Worm (Caenorhabditis elegans) whole organism, dauer: Measurements from ENCODE around the gene W02H5.19.

Experiments used
- unc-62 ChIP-seq: sonication (generic microtip); optimal IDR thresholded peaks from 2 replicates; lab custom pipeline; 2017; ENCODE audit warnings: missing biosample characterization, missing genetic modification reagents, missing genetic modification characterization

W02H5.19 gene

ce11 chrV:2646067-2646466 lies 7.4 kb downstream of the W02H5.19 start:
- TF ChIP-seq unc-62: no peak

ce11 chrV:2647222-2647796 lies 8.6 kb downstream of the W02H5.19 start:
- TF ChIP-seq unc-62: no peak

DNA sequence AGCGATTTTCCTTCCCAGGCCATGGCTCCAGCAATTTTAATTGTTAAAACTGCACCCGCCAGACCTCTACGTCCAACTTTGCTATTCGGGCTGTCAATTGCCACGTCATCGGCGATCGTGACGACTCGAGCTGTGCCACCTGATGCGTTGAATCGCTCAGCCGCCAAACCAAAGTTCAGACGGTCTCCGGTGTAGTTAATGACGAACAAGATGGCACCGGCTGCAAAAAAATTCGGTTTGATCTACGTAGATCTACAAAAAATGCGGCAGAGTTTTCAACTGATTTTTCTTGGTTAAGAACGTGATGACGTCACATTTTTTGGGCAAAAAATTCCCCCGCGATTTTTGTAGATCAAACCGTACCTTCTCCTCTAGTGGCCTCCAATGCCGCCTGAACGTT lies 12.3 kb downstream of the W02H5.19 start:
- no peak for TF ChIP-seq unc-62

DNA sequence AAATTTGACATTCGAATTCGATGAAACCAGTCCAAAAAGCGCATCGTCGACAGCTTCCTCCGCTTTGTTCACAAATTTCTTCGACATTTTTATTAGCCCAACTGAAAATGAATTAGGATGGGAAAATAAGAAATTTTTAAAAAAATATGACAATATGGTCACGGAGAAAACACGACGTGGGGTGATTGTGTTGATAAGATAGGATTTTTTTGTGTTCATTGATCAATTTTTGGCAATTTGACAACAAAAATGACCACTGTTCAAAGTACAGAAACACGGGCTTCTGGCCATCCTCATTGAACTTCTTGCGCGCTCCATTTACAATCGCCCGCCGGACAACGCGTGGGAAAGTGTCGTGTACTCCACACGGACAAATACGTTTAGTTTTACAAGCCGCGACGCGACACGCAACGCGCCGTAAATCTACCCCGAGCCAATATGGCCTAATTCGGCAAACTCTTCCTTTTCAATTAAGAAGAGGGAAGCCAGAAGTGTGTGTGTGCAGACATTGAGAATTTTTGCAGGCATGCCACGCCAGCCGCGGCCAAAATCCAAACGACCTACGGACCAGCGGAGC lies 14.0 kb downstream of the W02H5.19 start, which contains the start of the genes W02H5.8 and angl-1:
W02H5.8 (minus strand) TSS at position 101 of the 577 bp plus-strand sequence.
angl-1 (plus strand) TSS at position 527 of the 577 bp plus-strand sequence.
- no peak for TF ChIP-seq unc-62

- TF ChIP-seq unc-62: no peak
Measured at ce11 chrV:2656159-2656558, 17.5 kb downstream of the W02H5.19 start.

- no peak for TF ChIP-seq unc-62
Measured at ce11 chrV:2657682-2658081, 19.0 kb downstream of the W02H5.19 start.

DNA sequence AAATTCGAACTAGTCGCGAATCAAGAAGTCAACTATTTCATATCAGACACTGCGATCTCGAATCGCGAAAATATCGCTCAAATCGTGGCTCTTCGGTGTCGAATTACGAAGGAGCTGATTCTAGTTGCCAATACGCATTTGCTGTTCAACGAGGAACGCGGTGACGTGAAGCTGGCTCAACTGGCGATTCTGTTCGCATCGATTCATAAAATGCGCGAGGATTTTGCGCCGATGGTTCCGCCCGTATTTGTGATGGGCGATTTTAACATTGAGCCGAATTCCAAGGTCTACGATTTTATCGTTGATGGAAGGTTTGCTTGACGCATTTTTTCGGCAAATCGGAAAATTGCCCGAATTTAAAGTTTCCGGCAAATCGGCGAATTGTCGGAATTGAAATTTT lies 21.8 kb downstream of the W02H5.19 start:
- TF ChIP-seq unc-62: no peak

DNA sequence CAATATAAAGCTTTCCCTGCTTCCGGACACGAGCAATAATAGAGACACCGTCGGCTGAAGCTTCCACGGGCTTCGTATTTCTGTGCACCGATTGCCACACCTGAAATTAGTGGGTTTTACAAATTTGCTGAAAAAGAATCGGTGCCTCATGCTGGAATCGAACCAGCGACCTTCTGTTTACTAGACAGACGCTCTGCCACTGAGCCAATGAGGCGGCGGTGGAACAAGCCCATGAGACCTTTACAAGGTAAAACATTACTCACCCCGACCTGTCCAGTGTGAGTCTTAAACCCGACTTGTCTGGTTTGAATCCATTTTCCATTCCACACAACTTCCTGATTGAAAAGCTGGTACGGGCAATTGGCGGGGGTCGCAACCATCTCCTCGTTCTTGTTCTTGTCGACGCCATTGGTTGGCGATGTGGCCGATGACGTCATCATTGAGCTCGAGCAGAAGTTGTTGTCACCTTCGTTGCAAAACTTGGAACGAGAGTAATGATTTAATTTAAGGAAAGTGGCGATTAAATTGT lies 25.9 kb downstream of the W02H5.19 start, which contains the start of gene ndx-2:
ndx-2 (minus strand) TSS at position 479 of the 529 bp plus-strand sequence.
- no peak for TF ChIP-seq unc-62

DNA sequence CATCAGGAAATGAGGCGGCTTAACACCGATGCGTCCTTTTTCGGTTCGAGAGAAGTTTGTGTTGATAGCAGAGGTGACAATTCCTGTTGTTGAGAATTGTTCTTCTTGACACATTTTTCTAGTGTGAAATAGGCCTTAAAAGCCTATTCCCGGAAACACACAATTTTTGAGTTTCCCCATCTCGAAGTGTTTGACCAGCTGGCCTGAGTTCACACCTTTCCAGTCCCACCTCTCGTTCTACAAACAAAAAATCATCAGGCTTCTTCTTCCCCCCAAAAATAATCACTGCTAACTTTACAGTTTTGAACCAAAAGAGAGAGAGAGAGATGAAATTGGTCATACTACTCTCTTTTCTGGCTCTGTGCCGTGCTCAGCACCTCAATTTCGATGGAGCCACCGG lies 27.9 kb downstream of the W02H5.19 start, which contains the start of gene W02G9.4:
W02G9.4 (plus strand) TSS at position 301 of the 400 bp plus-strand sequence.
- no peak for TF ChIP-seq unc-62

DNA sequence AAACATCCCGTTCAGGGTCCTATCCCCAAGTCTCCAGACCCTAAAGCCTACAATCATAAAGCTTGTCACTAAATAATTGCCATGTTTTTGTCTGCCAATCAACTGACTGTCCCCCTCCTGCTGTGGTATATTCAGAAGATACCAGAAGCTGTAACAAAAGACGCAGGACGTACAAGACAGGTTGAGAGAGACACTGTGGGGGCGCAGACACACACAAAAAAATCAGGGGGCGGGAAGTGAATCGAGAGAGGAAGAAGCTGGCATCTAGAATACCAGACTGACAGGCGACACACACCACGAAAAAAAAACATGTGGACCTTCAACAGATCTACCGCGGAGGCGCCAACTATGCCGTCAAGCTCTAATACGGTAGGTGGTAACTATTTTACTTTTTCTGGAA lies 32.5 kb downstream of the W02H5.19 start, which contains the start of gene kel-8:
kel-8 (plus strand) TSS at position 301 of the 400 bp plus-strand sequence.
- no peak for TF ChIP-seq unc-62

- TF ChIP-seq unc-62: no peak
Measured at ce11 chrV:2672603-2673002, 33.9 kb downstream of the W02H5.19 start, which contains the start of gene W02G9.3. Gene W02G9.3 (plus strand): TSS chrV:2672986.

ce11 chrV:2673807-2674206 lies 35.1 kb downstream of the W02H5.19 start:
- no peak for TF ChIP-seq unc-62

ce11 chrV:2675692-2676091 lies 37.0 kb downstream of the W02H5.19 start:
- TF ChIP-seq unc-62: no peak

- TF ChIP-seq unc-62: no peak
Measured at ce11 chrV:2677648-2678047, 39.0 kb downstream of the W02H5.19 start.

ce11 chrV:2683497-2683896 lies 44.8 kb downstream of the W02H5.19 start:
- TF ChIP-seq unc-62: no peak

DNA sequence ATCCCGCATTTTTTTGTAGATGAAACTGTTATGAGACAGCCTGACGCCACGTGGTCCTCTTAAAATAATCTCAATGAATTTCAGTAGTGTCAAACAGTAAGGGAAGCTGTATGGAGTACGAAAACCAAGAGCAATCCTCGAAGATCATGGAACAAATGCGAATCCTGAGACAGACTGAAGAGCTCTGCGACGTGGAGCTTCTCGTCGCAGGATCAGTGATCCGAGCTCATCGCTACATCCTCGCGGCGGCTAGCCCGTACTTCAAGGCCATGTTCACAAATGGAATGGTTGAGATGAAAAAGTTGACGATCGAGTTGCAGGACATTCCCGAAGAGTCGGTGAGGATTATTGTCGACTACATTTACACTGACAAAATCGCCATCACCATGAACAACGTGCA lies 45.5 kb downstream of the W02H5.19 start:
- no peak for TF ChIP-seq unc-62

DNA sequence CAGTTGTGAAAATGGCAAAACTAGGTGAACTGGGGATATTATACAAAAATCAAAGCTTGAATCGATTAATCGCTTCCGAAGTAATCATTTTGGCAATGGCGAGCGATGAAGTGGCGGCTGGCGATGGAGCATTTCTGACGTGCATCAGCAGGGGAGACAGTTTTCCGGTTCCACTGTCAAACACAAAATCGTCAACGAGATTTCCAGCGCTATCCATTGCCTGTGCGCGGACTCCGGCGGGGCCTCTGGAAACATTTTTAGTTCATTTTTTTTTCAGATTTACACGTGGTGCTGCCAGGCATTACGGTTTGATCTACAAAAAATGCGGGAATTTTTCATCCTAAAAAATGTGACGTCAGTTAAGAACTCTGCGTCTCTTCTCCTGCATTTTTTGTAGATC lies 49.9 kb downstream of the W02H5.19 start:
- no peak for TF ChIP-seq unc-62
